Fruit fly (Drosophila melanogaster) whole organism, prepupa: ENCODE measurements around the gene Argl.

ENCODE experiments used
- CG10669 ChIP-seq: fragments of 200-800 bp; sonication (Bioruptor generic); optimal IDR thresholded peaks from 3 replicates; lab custom pipeline; 2018; ENCODE audit warnings: missing biosample characterization, mild to moderate bottlenecking, missing genetic modification characterization, moderate library complexity
- CG11294 ChIP-seq: fragments of 200-800 bp; sonication (Bioruptor generic); IDR thresholded peaks from 2 replicates; pipeline ENCODE4 v1.3.6; 2022; ENCODE audit warnings: missing biosample characterization, missing genetic modification characterization
- CG11762 ChIP-seq: fragments of 200-800 bp; sonication (Bioruptor generic); optimal IDR thresholded peaks from 3 replicates; lab custom pipeline; 2016; ENCODE audit warnings: missing biosample characterization, missing genetic modification characterization; ENCODE audit not compliant: insufficient read depth
- CG11902 ChIP-seq: fragments of 200-800 bp; sonication (Bioruptor generic); optimal IDR thresholded peaks from 3 replicates; lab custom pipeline; 2016; ENCODE audit warnings: missing biosample characterization, missing genetic modification characterization
- CG1621 ChIP-seq: fragments of 200-800 bp; sonication (Bioruptor generic); optimal IDR thresholded peaks from 3 replicates; lab custom pipeline; 2018; ENCODE audit warnings: missing biosample characterization, mild to moderate bottlenecking, missing genetic modification characterization
- CG16779 ChIP-seq: fragments of 200-800 bp; sonication (Bioruptor generic); optimal IDR thresholded peaks from 3 replicates; lab custom pipeline; 2017; ENCODE audit warnings: missing biosample characterization, mild to moderate bottlenecking, missing genetic modification characterization
- CG31627 ChIP-seq: fragments of 200-800 bp; sonication (Bioruptor generic); optimal IDR thresholded peaks from 3 replicates; lab custom pipeline; 2016; ENCODE audit warnings: missing biosample characterization, missing genetic modification characterization
- CG32006 ChIP-seq: fragments of 200-800 bp; sonication (Bioruptor generic); optimal IDR thresholded peaks from 3 replicates; lab custom pipeline; 2017; ENCODE audit warnings: missing biosample characterization, mild to moderate bottlenecking, missing genetic modification characterization
- CG34406 ChIP-seq: fragments of 200-800 bp; sonication (Bioruptor generic); optimal IDR thresholded peaks from 3 replicates; lab custom pipeline; 2016; ENCODE audit warnings: missing biosample characterization, missing genetic modification characterization
- CG4318 ChIP-seq: fragments of 200-800 bp; sonication (Bioruptor generic); optimal IDR thresholded peaks from 3 replicates; lab custom pipeline; 2017; ENCODE audit warnings: missing biosample characterization, mild to moderate bottlenecking, missing genetic modification characterization
- CG6276 ChIP-seq: fragments of 200-800 bp; sonication (Bioruptor generic); optimal IDR thresholded peaks from 2 replicates; lab custom pipeline; 2017; ENCODE audit warnings: missing biosample characterization, mild to moderate bottlenecking, missing genetic modification characterization
- CG6792 ChIP-seq: fragments of 200-800 bp; sonication (Bioruptor generic); optimal IDR thresholded peaks from 3 replicates; lab custom pipeline; 2016; ENCODE audit warnings: missing biosample characterization, missing genetic modification characterization
- CG6808 ChIP-seq: fragments of 200-800 bp; sonication (Bioruptor generic); optimal IDR thresholded peaks from 3 replicates; lab custom pipeline; 2017; ENCODE audit warnings: missing biosample characterization, missing genetic modification characterization, mild to moderate bottlenecking, moderate library complexity, missing genetic modification reagents
- CG7368 ChIP-seq: fragments of 200-800 bp; sonication (Bioruptor generic); optimal IDR thresholded peaks from 3 replicates; lab custom pipeline; 2016; ENCODE audit warnings: missing biosample characterization, missing genetic modification characterization
- CG8119 ChIP-seq: fragments of 200-800 bp; sonication (Bioruptor generic); IDR thresholded peaks from 3 replicates; pipeline ENCODE4 v1.3.6; 2022; ENCODE audit warnings: missing biosample characterization, missing genetic modification characterization
- CG8319 ChIP-seq: fragments of 200-800 bp; sonication (Bioruptor generic); optimal IDR thresholded peaks from 3 replicates; lab custom pipeline; 2016; ENCODE audit warnings: missing biosample characterization, missing genetic modification characterization
- CG8632 ChIP-seq: fragments of 200-800 bp; sonication (Bioruptor generic); optimal IDR thresholded peaks from 3 replicates; lab custom pipeline; 2016; ENCODE audit warnings: missing biosample characterization, missing genetic modification characterization
- CG9139 ChIP-seq: fragments of 200-800 bp; sonication (Bioruptor generic); optimal IDR thresholded peaks from 3 replicates; lab custom pipeline; 2017; ENCODE audit warnings: missing biosample characterization, mild to moderate bottlenecking, missing genetic modification characterization
- Eip75B ChIP-seq: fragments of 200-800 bp; sonication (Bioruptor generic); optimal IDR thresholded peaks from 3 replicates; lab custom pipeline; 2016; ENCODE audit warnings: missing biosample characterization, missing genetic modification characterization
- Eip78C ChIP-seq: fragments of 200-800 bp; sonication (Bioruptor generic); peaks from one replicate; lab custom pipeline; 2016; ENCODE audit warnings: missing biosample characterization, missing genetic modification characterization
- Eip93F ChIP-seq: fragments of 200-800 bp; sonication (Bioruptor generic); optimal IDR thresholded peaks from 2 replicates; lab custom pipeline; 2016; ENCODE audit warnings: missing biosample characterization, mild to moderate bottlenecking, missing genetic modification characterization
- Gug ChIP-seq: fragments of 200-800 bp; sonication (Bioruptor generic); IDR thresholded peaks from 2 replicates; pipeline ENCODE4 v1.3.6; 2022; ENCODE audit warnings: missing biosample characterization, missing genetic modification characterization
- Hr38 ChIP-seq: sonication (Bioruptor generic); optimal IDR thresholded peaks from 2 replicates; lab custom pipeline; 2016; ENCODE audit warnings: missing biosample characterization, missing genetic modification characterization
- Hr39 ChIP-seq: fragments of 200-800 bp; sonication (Bioruptor generic); optimal IDR thresholded peaks from 2 replicates; lab custom pipeline; 2016; ENCODE audit warnings: missing biosample characterization, missing genetic modification characterization
- Hr4 ChIP-seq: fragments of 200-800 bp; sonication (Bioruptor generic); optimal IDR thresholded peaks from 3 replicates; lab custom pipeline; 2016; ENCODE audit warnings: missing biosample characterization, missing genetic modification characterization
- Lpt ChIP-seq: fragments of 200-800 bp; sonication (Bioruptor generic); optimal IDR thresholded peaks from 3 replicates; lab custom pipeline; 2016; ENCODE audit warnings: missing biosample characterization, missing genetic modification characterization
- Met ChIP-seq: fragments of 200-800 bp; sonication (Bioruptor generic); optimal IDR thresholded peaks from 3 replicates; lab custom pipeline; 2016; ENCODE audit warnings: missing biosample characterization, missing genetic modification characterization
- OdsH ChIP-seq: fragments of 200-800 bp; sonication (Bioruptor generic); optimal IDR thresholded peaks from 3 replicates; lab custom pipeline; 2016; ENCODE audit warnings: missing biosample characterization, missing genetic modification characterization
- Smox ChIP-seq: fragments of 200-800 bp; sonication (Bioruptor generic); optimal IDR thresholded peaks from 3 replicates; lab custom pipeline; 2016; ENCODE audit warnings: missing biosample characterization, missing genetic modification characterization
- Sox102F ChIP-seq: fragments of 200-800 bp; sonication (Bioruptor generic); optimal IDR thresholded peaks from 2 replicates; lab custom pipeline; 2016; ENCODE audit warnings: missing biosample characterization, mild to moderate bottlenecking, missing genetic modification characterization
- Sox14 ChIP-seq: fragments of 200-800 bp; sonication (Bioruptor generic); optimal IDR thresholded peaks from 3 replicates; lab custom pipeline; 2016; ENCODE audit warnings: missing biosample characterization, missing genetic modification characterization
- Sox15 ChIP-seq: fragments of 200-800 bp; sonication (Bioruptor generic); optimal IDR thresholded peaks from 3 replicates; lab custom pipeline; 2016; ENCODE audit warnings: missing biosample characterization, missing genetic modification characterization
- acj6 ChIP-seq: fragments of 200-800 bp; sonication (Bioruptor generic); optimal IDR thresholded peaks from 3 replicates; lab custom pipeline; 2016; ENCODE audit warnings: missing biosample characterization, missing genetic modification characterization
- dac ChIP-seq: fragments of 200-800 bp; sonication (Bioruptor generic); optimal IDR thresholded peaks from 2 replicates; lab custom pipeline; 2017; ENCODE audit warnings: missing biosample characterization, mild to moderate bottlenecking, missing genetic modification characterization
- eg ChIP-seq: fragments of 200-800 bp; sonication (Bioruptor generic); IDR thresholded peaks from 3 replicates; pipeline ENCODE4 v1.3.6; 2022; ENCODE audit warnings: missing biosample characterization, missing genetic modification characterization
- esn ChIP-seq: fragments of 200-800 bp; sonication (Bioruptor generic); optimal IDR thresholded peaks from 2 replicates; lab custom pipeline; 2016; ENCODE audit warnings: missing biosample characterization, mild to moderate bottlenecking, missing genetic modification characterization, moderate library complexity
- fkh ChIP-seq: fragments of 200-800 bp; sonication (Bioruptor generic); optimal IDR thresholded peaks from 3 replicates; lab custom pipeline; 2017; ENCODE audit warnings: missing biosample characterization, mild to moderate bottlenecking, missing genetic modification characterization, moderate library complexity
- lz ChIP-seq: fragments of 200-800 bp; sonication (Bioruptor generic); optimal IDR thresholded peaks from 3 replicates; lab custom pipeline; 2016; ENCODE audit warnings: missing biosample characterization, missing genetic modification characterization
- net ChIP-seq: fragments of 200-800 bp; sonication (Bioruptor generic); optimal IDR thresholded peaks from 3 replicates; lab custom pipeline; 2016; ENCODE audit warnings: missing biosample characterization, missing genetic modification characterization
- pdm3 ChIP-seq: fragments of 200-800 bp; sonication (Bioruptor generic); optimal IDR thresholded peaks from 3 replicates; lab custom pipeline; 2016; ENCODE audit warnings: missing biosample characterization, missing genetic modification characterization
- salr ChIP-seq, 2 experiments: fragments of 200-800 bp; sonication (Bioruptor generic); optimal IDR thresholded peaks; 3 replicates each; lab custom pipeline; 2016 to 2018; ENCODE audit warnings: missing biosample characterization in 2 of 2, missing genetic modification characterization in 2 of 2, mild to moderate bottlenecking in 1 of 2
- spab ChIP-seq: fragments of 200-800 bp; sonication (Bioruptor generic); optimal IDR thresholded peaks from 2 replicates; lab custom pipeline; 2017; ENCODE audit warnings: missing biosample characterization, mild to moderate bottlenecking, missing genetic modification characterization, missing genetic modification reagents
- ss ChIP-seq, 2 experiments: fragments of 200-800 bp; sonication (Bioruptor generic); optimal IDR thresholded peaks; 2 replicates in 1 of 2; 3 replicates in 1 of 2; lab custom pipeline; 2017 to 2018; ENCODE audit warnings: mild to moderate bottlenecking in 2 of 2, missing biosample characterization in 2 of 2, missing genetic modification characterization in 2 of 2, moderate library complexity in 1 of 2
- svp ChIP-seq: fragments of 200-800 bp; sonication (Bioruptor generic); peaks from one replicate; lab custom pipeline; 2016; ENCODE audit warnings: missing biosample characterization, missing genetic modification characterization
- topi ChIP-seq: fragments of 200-800 bp; sonication (Bioruptor generic); optimal IDR thresholded peaks from 3 replicates; lab custom pipeline; 2016; ENCODE audit warnings: missing biosample characterization, missing genetic modification characterization
- vri ChIP-seq: fragments of 200-800 bp; sonication (Bioruptor generic); optimal IDR thresholded peaks from 3 replicates; lab custom pipeline; 2016; ENCODE audit warnings: missing biosample characterization, mild to moderate bottlenecking, missing genetic modification characterization

Gene Argl

DNA sequence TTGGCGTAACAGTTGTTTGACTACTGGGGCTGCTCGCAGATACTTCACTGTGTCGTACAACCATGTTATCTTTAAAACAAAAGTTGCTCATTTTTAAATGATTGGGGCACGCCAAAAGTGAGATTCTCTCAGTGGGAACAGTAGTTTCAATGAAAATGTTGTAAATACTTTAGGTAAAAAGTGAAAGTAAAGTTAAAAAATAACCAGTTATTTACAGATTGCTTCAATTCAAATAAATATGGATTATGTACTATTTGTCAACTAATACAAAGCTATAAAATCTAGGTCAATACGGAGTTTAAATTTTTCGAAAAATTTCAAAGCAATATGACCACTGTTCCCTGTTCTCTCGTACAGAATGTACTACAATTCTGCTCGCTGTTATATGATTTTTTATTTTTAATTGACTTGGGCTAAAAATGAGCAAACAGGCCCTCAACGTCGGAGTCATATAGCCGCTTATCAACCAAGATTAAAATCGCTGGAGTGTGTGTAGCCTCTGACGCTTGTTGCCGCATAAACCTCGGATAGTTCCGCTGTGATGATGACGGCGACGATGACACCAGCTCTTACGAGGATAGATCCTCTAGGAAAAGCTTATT, at the start of gene Argl:
TSS of gene Argl (minus strand) at position 370 of the 602 bp plus-strand sequence.
- TF ChIP-seq net (GFP tag; lab: Kevin White, UChicago) (peak; percentile 8), Eip75B (GFP tag; lab: Kevin White, UChicago) (peak; percentile 36), Eip93F (no peak), CG8319 (GFP tag; lab: Kevin White, UChicago) (no peak), Hr4 (peak; percentile 28), CG11902 (GFP tag; lab: Kevin White, UChicago) (no peak), salr (GFP tag; optimal IDR thresholded peaks at IDR 0.05; lab: Kevin White, UChicago) (no peak), acj6 (GFP tag; lab: Kevin White, UChicago) (no peak), vri (GFP tag; lab: Kevin White, UChicago) (peak; percentile 51), CG8632 (peak; percentile 18), eg (GFP tag; lab: Robert Waterston, UW) (peak; percentile 8; the same call in 1 of the 3 replicates), dac (GFP tag; lab: Kevin White, UChicago) (no peak), lz (GFP tag; lab: Kevin White, UChicago) (no peak), CG6792 (GFP tag; lab: Kevin White, UChicago) (no peak), topi (GFP tag; lab: Kevin White, UChicago) (peak; percentile 12), Eip78C (peak; percentile 83), CG6276 (GFP tag; lab: Kevin White, UChicago) (no peak), Lpt (GFP tag; lab: Kevin White, UChicago) (no peak), fkh (GFP tag; lab: Kevin White, UChicago) (peak; percentile 20), CG11294 (no peak), Met (GFP tag; lab: Kevin White, UChicago) (peak; percentile 18), CG11762 (GFP tag; lab: Kevin White, UChicago) (no peak), CG16779 (tag; lab: Kevin White, UChicago) (peak; percentile 12), pdm3 (GFP tag; lab: Kevin White, UChicago) (peak; percentile 3), CG32006 (GFP tag; lab: Kevin White, UChicago) (no peak), Sox102F (GFP tag; lab: Kevin White, UChicago) (no peak), CG31627 (GFP tag; lab: Kevin White, UChicago) (no peak), esn (GFP tag; lab: Kevin White, UChicago) (no peak), CG8119 (GFP tag; lab: Robert Waterston, UW) (no peak), spab (GFP tag; lab: Kevin White, UChicago) (no peak), CG10669 (no peak), CG9139 (no peak), svp (GFP tag; lab: Kevin White, UChicago) (peak; percentile 87), CG4318 (GFP tag; lab: Kevin White, UChicago) (no peak)

DNA sequence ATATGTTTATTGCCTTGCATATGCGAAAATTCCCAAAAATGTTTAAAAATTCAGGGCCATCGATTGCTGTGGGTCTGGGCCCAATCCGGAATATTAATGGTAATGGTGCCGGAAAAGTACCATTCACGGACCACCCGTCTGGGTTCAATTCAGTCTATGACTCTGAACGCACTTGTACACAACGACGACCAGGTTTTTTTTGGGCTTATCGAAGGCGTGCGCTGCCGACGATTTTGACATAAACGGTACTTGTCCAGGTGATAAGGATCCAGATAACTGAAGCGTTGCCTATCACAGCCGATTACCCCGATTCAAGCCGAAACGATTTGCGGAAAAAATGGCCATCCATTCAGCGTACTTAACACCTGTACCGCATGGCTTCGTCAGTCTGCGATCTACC, 49.7 kb upstream of the Argl start, which contains the start of gene CG9555:
TSS of gene CG9555 (plus strand) at position 153 of the 400 bp plus-strand sequence.
- TF ChIP-seq eg (GFP tag; lab: Robert Waterston, UW) (no peak), Gug (GFP tag; lab: Robert Waterston, UW) (no peak), vri (GFP tag; lab: Kevin White, UChicago) (peak; percentile 41), acj6 (GFP tag; lab: Kevin White, UChicago) (no peak)

DNA sequence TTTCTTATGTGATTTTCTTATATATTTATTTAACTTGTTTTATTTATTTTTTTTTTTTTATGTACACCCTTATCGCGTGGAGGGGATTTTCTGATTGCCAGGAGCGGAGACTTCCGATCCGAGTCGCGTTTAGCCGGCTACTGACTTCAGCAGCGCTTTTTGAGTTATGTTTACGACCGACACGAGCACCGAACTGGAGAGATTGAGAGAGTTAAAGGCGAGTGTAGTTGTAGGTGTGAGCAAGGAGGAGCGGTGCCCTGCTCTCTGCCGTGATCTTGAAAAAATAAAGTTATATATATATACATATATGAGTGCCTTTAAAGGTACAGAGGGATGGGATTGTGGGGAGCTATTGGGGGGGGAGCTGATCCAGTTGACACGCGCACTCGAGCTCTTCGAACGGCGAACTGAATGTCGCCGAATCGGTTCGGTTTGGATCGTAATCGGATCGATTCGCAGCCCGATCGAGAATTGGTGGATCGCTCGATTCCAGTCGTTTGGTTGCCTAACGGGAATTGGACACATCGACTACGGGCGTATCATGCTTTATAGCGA, 47.2 kb upstream of the Argl start, which contains the start of gene rost:
TSS of gene rost (minus strand) at position 503 of the 555 bp plus-strand sequence.
- TF ChIP-seq Gug (GFP tag; lab: Robert Waterston, UW) (no peak), Eip78C (peak; percentile 67), Hr39 (GFP tag; lab: Kevin White, UChicago) (no peak), CG6808 (GFP tag; lab: Kevin White, UChicago) (peak; percentile 1), Smox (GFP tag; lab: Kevin White, UChicago) (no peak), Eip93F (no peak), ss (GFP tag; optimal IDR thresholded peaks at IDR 0.05; lab: Kevin White, UChicago) (peak in 1 of 2 experiments; percentile 59), CG6276 (GFP tag; lab: Kevin White, UChicago) (no peak), CG1621 (tag; lab: Kevin White, UChicago) (peak; percentile 45), CG34406 (no peak), CG6792 (GFP tag; lab: Kevin White, UChicago) (no peak), Sox15 (GFP tag; lab: Kevin White, UChicago) (no peak), OdsH (GFP tag; lab: Kevin White, UChicago) (no peak), CG11902 (GFP tag; lab: Kevin White, UChicago) (no peak), CG8632 (peak; percentile 6), CG8119 (GFP tag; lab: Robert Waterston, UW) (no peak), Hr38 (GFP tag; lab: Kevin White, UChicago) (no peak), Sox14 (GFP tag; lab: Kevin White, UChicago) (no peak), pdm3 (GFP tag; lab: Kevin White, UChicago) (no peak), CG16779 (tag; lab: Kevin White, UChicago) (no peak), CG7368 (GFP tag; lab: Kevin White, UChicago) (no peak), fkh (GFP tag; lab: Kevin White, UChicago) (no peak)
